Worm (Caenorhabditis elegans): ENCODE results near the gene fbxc-23.
A peak's percentile ranks its signal among the peaks of the same experiment; 100 is the strongest.

Gene fbxc-23

ce11 chrII:13640210-13640609 is 43.9 kb upstream of the fbxc-23 start (continued):
- TF ChIP-seq nhr-20 (tag; optimal IDR thresholded peaks at IDR 0.05) = peak; percentile 38
- no peak for TF ChIP-seq C16A3.4 (tag; optimal IDR thresholded peaks at IDR 0.05)
- TF ChIP-seq mep-1 (tag; optimal IDR thresholded peaks at IDR 0.05) = no peak
- TF ChIP-seq unc-86 (tag; optimal IDR thresholded peaks at IDR 0.05) = peak; percentile 8
- TF ChIP-seq lin-13 (GFP tag; optimal IDR thresholded peaks at IDR 0.05) = no peak
- TF ChIP-seq nhr-90 (tag; optimal IDR thresholded peaks at IDR 0.05; ENCODE audit: poor library complexity) = no peak
- no peak for TF ChIP-seq hlh-4 (tag; optimal IDR thresholded peaks at IDR 0.05)
- TF ChIP-seq nhr-71 (tag; optimal IDR thresholded peaks at IDR 0.05) = no peak
- TF ChIP-seq nhr-19 (GFP tag; conservative IDR thresholded peaks at IDR 0.05) = no peak
- no peak for TF ChIP-seq sup-37 (GFP tag; optimal IDR thresholded peaks at IDR 0.05)
- no peak for TF ChIP-seq pax-3 (tag; optimal IDR thresholded peaks at IDR 0.05)
- TF ChIP-seq ceh-63 (GFP tag; optimal IDR thresholded peaks at IDR 0.05) = no peak
- no peak for TF ChIP-seq nhr-237 (tag; optimal IDR thresholded peaks at IDR 0.05)
- no peak for TF ChIP-seq sox-4 (tag; optimal IDR thresholded peaks at IDR 0.05)
- TF ChIP-seq fkh-4 (tag; optimal IDR thresholded peaks at IDR 0.05; ENCODE audit: borderline replicate concordance) = no peak
- TF ChIP-seq snu-23 (GFP tag; optimal IDR thresholded peaks at IDR 0.05) = peak; percentile 21
- TF ChIP-seq zip-4 (GFP tag; optimal IDR thresholded peaks at IDR 0.05) = no peak
- TF ChIP-seq zag-1 (tag; optimal IDR thresholded peaks at IDR 0.05) = no peak
- TF ChIP-seq ztf-4 (tag; optimal IDR thresholded peaks at IDR 0.05) = no peak
- peak; percentile 72 for TF ChIP-seq nhr-85 (tag)
- no peak for TF ChIP-seq tbx-2 (tag; optimal IDR thresholded peaks at IDR 0.05)
- no peak for TF ChIP-seq isw-1 (GFP tag; IDR thresholded peaks at IDR 0.05)
- TF ChIP-seq jun-1 (tag; optimal IDR thresholded peaks at IDR 0.05) = no peak
- TF ChIP-seq pqm-1 (tag; optimal IDR thresholded peaks at IDR 0.05) = no peak

- TF ChIP-seq C34B4.2 (tag; optimal IDR thresholded peaks at IDR 0.05) = no peak
- peak; percentile 59 for TF ChIP-seq nhr-19 (GFP tag; conservative IDR thresholded peaks at IDR 0.05)
- no peak for TF ChIP-seq C04F5.9 (tag; optimal IDR thresholded peaks at IDR 0.05)
- peak in 1 of 2 experiments; percentile 62 for TF ChIP-seq lin-35 (GFP tag; optimal IDR thresholded peaks at IDR 0.05)
- TF ChIP-seq nhr-85 (tag) = peak; percentile 81
- no peak for TF ChIP-seq dsc-1 (tag; optimal IDR thresholded peaks at IDR 0.05)
- TF ChIP-seq lin-15B (tag; optimal IDR thresholded peaks at IDR 0.05) = no peak
- no peak for TF ChIP-seq F16B12.6 (tag; optimal IDR thresholded peaks at IDR 0.05)
- TF ChIP-seq nhr-71 (tag; optimal IDR thresholded peaks at IDR 0.05) = peak; percentile 52
- TF ChIP-seq unc-30 (tag; optimal IDR thresholded peaks at IDR 0.05) = no peak
- no peak for TF ChIP-seq fos-1 (tag; optimal IDR thresholded peaks at IDR 0.05)
- TF ChIP-seq nhr-20 (tag; optimal IDR thresholded peaks at IDR 0.05) = peak; percentile 69
- TF ChIP-seq aha-1 (tag; optimal IDR thresholded peaks at IDR 0.05) = no peak
- TF ChIP-seq nhr-77 (tag; optimal IDR thresholded peaks at IDR 0.05) = peak; percentile 10
- peak; percentile 72 for TF ChIP-seq blmp-1 (tag; optimal IDR thresholded peaks at IDR 0.05)
- no peak for TF ChIP-seq fkh-10 (GFP tag; optimal IDR thresholded peaks at IDR 0.05)
- TF ChIP-seq nhr-84 (tag; optimal IDR thresholded peaks at IDR 0.05) = no peak
- TF ChIP-seq elt-2 (tag; optimal IDR thresholded peaks at IDR 0.05) = peak; percentile 48
- TF ChIP-seq sptf-1 (tag; optimal IDR thresholded peaks at IDR 0.05) = no peak
- TF ChIP-seq zip-4 (GFP tag; optimal IDR thresholded peaks at IDR 0.05) = no peak
- no peak for TF ChIP-seq dpl-1 (GFP tag; optimal IDR thresholded peaks at IDR 0.05)
- TF ChIP-seq lin-14 (GFP tag; optimal IDR thresholded peaks at IDR 0.05) = peak; percentile 48
- no peak for TF ChIP-seq nhr-237 (tag; optimal IDR thresholded peaks at IDR 0.05)
- no peak for TF ChIP-seq efl-1 (optimal IDR thresholded peaks at IDR 0.05)
- no peak for TF ChIP-seq efl-1 (GFP tag; optimal IDR thresholded peaks at IDR 0.05 in 1 of 2)
- TF ChIP-seq snu-23 (GFP tag; optimal IDR thresholded peaks at IDR 0.05) = peak; percentile 33
- TF ChIP-seq ceh-63 (GFP tag; optimal IDR thresholded peaks at IDR 0.05) = no peak
- no peak for TF ChIP-seq isw-1 (GFP tag; IDR thresholded peaks at IDR 0.05)
- no peak for TF ChIP-seq unc-62 (GFP tag; optimal IDR thresholded peaks at IDR 0.05)
- TF ChIP-seq mdl-1 (tag; optimal IDR thresholded peaks at IDR 0.05) = peak in 1 of 2 experiments; percentile 20
- peak in 2 of 6 experiments; percentile 19 to 32 for TF ChIP-seq elt-3 (tag; optimal IDR thresholded peaks at IDR 0.05)
- TF ChIP-seq C16A3.4 (tag; optimal IDR thresholded peaks at IDR 0.05) = peak; percentile 30
- TF ChIP-seq nhr-90 (tag; optimal IDR thresholded peaks at IDR 0.05; ENCODE audit: poor library complexity) = peak; percentile 56
These were observed 42.2 kb upstream of the fbxc-23 start for ce11 chrII:13638576-13638975.

All from whole organism, L1 larva.